Fruit fly (Drosophila melanogaster): ENCODE results near the gene CG3961.

Gene CG3961

dm6 chr3L:18846233-18846271 lies 44.2 kb downstream of the CG3961 start, which contains the start of gene Indy (continued):
- TF ChIP-seq CG3838 (GFP tag; optimal IDR thresholded peaks at IDR 0.05): no peak
- TF ChIP-seq cato (GFP tag; optimal IDR thresholded peaks at IDR 0.05; ENCODE audit: borderline replicate concordance): no peak
- no peak for TF ChIP-seq CG12104 (GFP tag; optimal IDR thresholded peaks at IDR 0.05)
- no peak for TF ChIP-seq CG10462 (GFP tag; optimal IDR thresholded peaks at IDR 0.05)
- TF ChIP-seq CG12219 (GFP tag; optimal IDR thresholded peaks at IDR 0.05): no peak
- no peak for TF ChIP-seq Awh (GFP tag; IDR thresholded peaks at IDR 0.05)
- no peak for TF ChIP-seq tna (GFP tag; IDR thresholded peaks at IDR 0.05; ENCODE audit: partially characterized antibody)
- TF ChIP-seq al (GFP tag; IDR thresholded peaks at IDR 0.05): no peak

- TF ChIP-seq zen (tag; optimal IDR thresholded peaks at IDR 0.05): peak; percentile 61
- peak; percentile 69 for TF ChIP-seq exex (tag; optimal IDR thresholded peaks at IDR 0.05)
- TF ChIP-seq Stat92E (GFP tag; optimal IDR thresholded peaks at IDR 0.05): no peak
Observed at dm6 chr3L:18845833-18846232, 44.5 kb downstream of the CG3961 start.

- no peak for TF ChIP-seq twi (tag; optimal IDR thresholded peaks at IDR 0.05)
- no peak for TF ChIP-seq CG2120 (GFP tag; optimal IDR thresholded peaks at IDR 0.05)
- TF ChIP-seq en (GFP tag; optimal IDR thresholded peaks at IDR 0.05): no peak
- no peak for TF ChIP-seq CG12659 (GFP tag; optimal IDR thresholded peaks at IDR 0.05)
- no peak for TF ChIP-seq dan (GFP tag; IDR thresholded peaks at IDR 0.05)
- no peak for TF ChIP-seq CG18619 (GFP tag; optimal IDR thresholded peaks at IDR 0.05)
- no peak for TF ChIP-seq br (optimal IDR thresholded peaks at IDR 0.05)
- TF ChIP-seq CG8089 (GFP tag; optimal IDR thresholded peaks at IDR 0.05): no peak
- TF ChIP-seq seq (GFP tag; IDR thresholded peaks at IDR 0.05): no peak
- no peak for TF ChIP-seq gem (tag; optimal IDR thresholded peaks at IDR 0.05)
Observed at dm6 chr3L:18842236-18842635, 48.0 kb downstream of the CG3961 start.

dm6 chr3L:18841269-18841668 lies 49.0 kb downstream of the CG3961 start:
- peak; percentile 46 for TF ChIP-seq CG15479 (GFP tag; optimal IDR thresholded peaks at IDR 0.05)
- TF ChIP-seq Sry-β (GFP tag; optimal IDR thresholded peaks at IDR 0.05): peak; percentile 46
- peak; percentile 16 for TF ChIP-seq twi (tag; optimal IDR thresholded peaks at IDR 0.05)
- peak; percentile 92 for TF ChIP-seq CG2116 (GFP tag; optimal IDR thresholded peaks at IDR 0.05)
- TF ChIP-seq CG11696 (GFP tag; IDR thresholded peaks at IDR 0.05): no peak
- peak; percentile 91 for TF ChIP-seq stwl (tag; optimal IDR thresholded peaks at IDR 0.05)
- TF ChIP-seq gfzf (GFP tag; optimal IDR thresholded peaks at IDR 0.05): peak; percentile 53
- no peak for TF ChIP-seq CG16815 (GFP tag; optimal IDR thresholded peaks at IDR 0.05)
- TF ChIP-seq dati (GFP tag; IDR thresholded peaks at IDR 0.05): no peak
- TF ChIP-seq sna (GFP tag; IDR thresholded peaks at IDR 0.05; ENCODE audit: partially characterized antibody): 0 out of 2 replicates have a peak, but pooled peaks have one; percentile 15
- TF ChIP-seq Elba2 (GFP tag; optimal IDR thresholded peaks at IDR 0.05): peak; percentile 67
- no peak for TF ChIP-seq Mad (GFP tag; optimal IDR thresholded peaks at IDR 0.05)
- TF ChIP-seq CG10565 (GFP tag; optimal IDR thresholded peaks at IDR 0.05): no peak
- TF ChIP-seq cg (GFP tag; optimal IDR thresholded peaks at IDR 0.05): peak; percentile 73
- peak; percentile 55; the same call in 1 of the 2 replicates for TF ChIP-seq CG4360 (GFP tag; IDR thresholded peaks at IDR 0.05)
- peak in 1 of 2 experiments; percentile 88 for TF ChIP-seq insv (GFP tag; optimal IDR thresholded peaks at IDR 0.05)
- TF ChIP-seq Dll (GFP tag; IDR thresholded peaks at IDR 0.05; ENCODE audit: partially characterized antibody): 0 out of 4 replicates have a peak, but pooled peaks have one; percentile 17
- TF ChIP-seq CG30020 (tag; optimal IDR thresholded peaks at IDR 0.05): no peak
- no peak for TF ChIP-seq CG12104 (GFP tag; optimal IDR thresholded peaks at IDR 0.05)

Data from whole organism, embryonic.